Fruit fly (Drosophila melanogaster): Measurements from ENCODE around the gene pbl.
A peak's percentile ranks its signal among the peaks of the same experiment; 100 is the strongest.

Gene pbl

DNA sequence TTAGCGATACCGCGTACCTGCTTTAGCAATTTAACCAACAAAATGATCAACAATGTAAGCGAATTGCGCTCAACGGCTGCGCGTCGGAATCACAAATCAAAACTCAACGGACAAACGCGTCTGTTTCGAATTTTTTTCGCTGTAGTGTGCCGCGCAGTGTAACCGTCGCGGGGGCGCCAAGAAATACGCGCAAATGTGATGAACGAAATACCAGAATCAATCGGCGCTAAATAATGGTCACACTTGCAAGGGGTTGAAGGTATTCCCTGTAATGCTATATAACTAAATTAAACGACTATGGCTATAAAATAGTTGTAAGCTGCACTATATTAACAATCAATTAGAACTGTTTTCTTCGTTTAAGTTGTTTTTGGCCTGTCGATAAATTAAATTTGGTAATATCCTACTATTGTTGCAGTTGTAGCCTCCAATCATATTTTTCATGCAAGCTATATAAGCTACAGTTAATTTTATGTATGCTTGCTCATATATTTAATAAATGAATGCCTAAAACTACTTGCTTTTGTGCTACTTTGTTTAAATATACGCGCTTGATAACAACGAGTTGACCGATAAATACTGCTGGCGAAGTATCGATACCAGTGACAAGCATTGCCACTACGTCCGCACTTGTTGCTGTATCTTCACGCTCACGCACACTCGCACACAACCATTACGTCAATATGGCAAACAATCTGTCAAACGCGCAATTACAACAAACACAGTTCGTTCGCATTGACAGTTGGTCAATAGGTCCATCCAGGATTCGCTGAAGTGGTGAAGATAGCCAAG, at the start of gene pbl, which contains the start of gene CG8281:
Gene pbl, minus strand, starts transcription at position 190 of the 792 bp plus-strand sequence.
Gene CG8281, plus strand, starts transcription at position 699 of the 792 bp plus-strand sequence.
- TF ChIP-seq CTCF (optimal IDR thresholded peaks at IDR 0.05): peak in 1 of 2 experiments; percentile 4
- no peak for TF ChIP-seq CG8478 (optimal IDR thresholded peaks at IDR 0.05)

DNA sequence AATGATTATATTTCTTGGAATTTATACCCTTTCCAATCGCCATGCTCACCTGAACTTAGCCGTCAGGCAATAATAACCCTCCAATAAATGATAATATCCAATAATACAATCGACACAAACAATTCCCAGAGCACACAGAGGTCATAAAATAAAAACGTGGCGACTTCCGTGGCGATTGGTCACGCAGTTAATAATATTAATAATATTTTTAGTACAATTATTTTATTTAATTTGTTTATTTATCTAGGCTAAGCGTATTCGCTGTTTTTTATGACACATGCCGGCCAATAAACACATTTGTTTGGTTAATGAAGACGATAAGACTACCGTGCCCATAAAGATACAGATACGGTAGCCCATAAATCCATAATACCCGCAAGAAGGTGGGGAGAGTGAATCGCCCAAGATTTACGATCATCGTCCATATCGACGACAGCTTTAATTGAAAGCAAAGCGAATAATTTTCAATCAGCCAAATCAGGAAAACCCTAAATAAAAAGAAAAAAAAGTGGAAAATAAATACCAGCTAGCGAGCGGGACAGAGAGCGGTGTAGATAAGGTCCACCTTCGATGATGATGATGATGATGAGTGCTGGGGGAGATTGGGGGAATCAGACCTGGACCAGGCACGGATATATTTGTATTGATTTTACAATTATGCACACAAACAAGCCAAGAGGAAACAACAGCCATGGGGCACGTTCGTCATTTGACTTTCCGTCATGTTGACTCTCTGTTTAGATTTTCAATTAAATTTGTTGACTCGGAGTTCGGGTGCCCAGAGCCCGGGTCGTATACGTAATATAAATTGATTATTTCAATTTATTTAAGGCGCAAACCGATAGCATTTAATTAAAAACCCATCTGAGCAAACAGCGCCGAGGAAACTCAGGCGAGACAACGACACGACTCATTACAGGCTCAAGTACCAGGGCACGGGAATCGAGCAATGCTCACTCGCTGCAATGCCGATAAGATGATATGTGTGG, 49.2 kb upstream of the pbl start:
- TF ChIP-seq CG8478 (optimal IDR thresholded peaks at IDR 0.05) (no peak), CTCF (optimal IDR thresholded peaks at IDR 0.05) (no peak)

dm6 chr3L:7958590-7959180, 46.9 kb upstream of the pbl start:
- no peak for TF ChIP-seq CG8478 (optimal IDR thresholded peaks at IDR 0.05)
- no peak for TF ChIP-seq CTCF (optimal IDR thresholded peaks at IDR 0.05)

dm6 chr3L:7958083-7958482, 46.3 kb upstream of the pbl start:
- no peak for TF ChIP-seq CG8478 (optimal IDR thresholded peaks at IDR 0.05)
- TF ChIP-seq CTCF (optimal IDR thresholded peaks at IDR 0.05): no peak

dm6 chr3L:7956718-7957117, 45.0 kb upstream of the pbl start:
- no peak for TF ChIP-seq CG8478 (optimal IDR thresholded peaks at IDR 0.05)
- no peak for TF ChIP-seq CTCF (optimal IDR thresholded peaks at IDR 0.05)

DNA sequence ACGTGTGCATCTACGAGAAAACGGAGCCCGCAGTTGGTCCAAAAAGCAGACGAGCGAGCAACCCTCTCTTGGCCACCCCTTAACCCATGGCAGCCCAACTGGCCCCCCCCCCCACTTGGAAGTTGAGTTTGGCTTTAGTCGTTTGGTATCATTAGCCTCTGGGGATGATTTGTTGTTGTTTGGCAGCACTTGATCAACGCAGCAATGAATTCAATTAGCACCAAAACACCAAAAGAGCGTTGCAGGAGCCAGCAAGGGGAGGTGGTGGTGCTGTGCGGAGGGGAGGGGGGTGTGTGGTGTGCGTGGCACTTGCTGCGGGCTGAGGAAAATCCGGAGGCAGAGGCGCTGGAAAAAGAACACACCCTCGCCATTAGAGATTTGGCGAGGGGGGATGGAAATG, 43.2 kb upstream of the pbl start:
- TF ChIP-seq CTCF (optimal IDR thresholded peaks at IDR 0.05) (no peak), CG8478 (optimal IDR thresholded peaks at IDR 0.05) (no peak)

DNA sequence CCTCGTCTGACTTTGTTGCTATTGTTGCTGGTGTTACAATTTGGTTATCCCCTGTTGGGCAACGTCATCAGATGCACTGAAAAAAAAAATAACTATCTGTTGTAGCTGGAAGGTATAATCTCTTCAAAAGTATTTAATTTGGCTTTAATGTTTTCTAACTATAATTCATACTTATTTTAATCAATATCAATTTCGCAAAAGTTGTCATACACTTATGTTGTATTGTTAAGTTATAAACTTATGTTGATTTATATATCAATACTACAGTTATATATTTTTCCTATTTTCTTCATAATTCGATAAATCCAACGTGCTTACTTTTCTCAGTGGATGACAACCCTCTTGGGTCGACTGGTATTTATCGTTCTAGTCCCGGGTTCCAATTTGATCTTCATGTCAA, 42.0 kb upstream of the pbl start:
- TF ChIP-seq CTCF (optimal IDR thresholded peaks at IDR 0.05): no peak
- no peak for TF ChIP-seq CG8478 (optimal IDR thresholded peaks at IDR 0.05)

DNA sequence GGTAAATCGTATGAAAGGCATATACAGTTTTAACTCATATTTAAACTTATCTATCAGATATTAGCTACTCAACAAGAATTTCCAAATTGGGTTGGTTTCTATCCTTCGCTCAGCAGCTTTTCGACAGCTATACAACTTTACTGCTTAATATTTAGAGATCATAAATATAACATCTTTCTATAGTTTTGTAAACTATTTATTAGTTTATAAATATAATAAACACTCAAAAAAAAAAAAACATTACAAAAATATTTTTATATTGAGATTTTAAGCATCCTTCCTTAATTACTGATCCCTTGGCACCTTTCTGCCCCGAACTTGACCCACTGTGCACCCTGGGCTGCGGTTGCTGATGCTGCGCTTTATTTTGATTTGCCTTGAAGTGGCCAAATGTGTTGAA, 41.2 kb upstream of the pbl start:
- TF ChIP-seq CTCF (optimal IDR thresholded peaks at IDR 0.05) (no peak), CG8478 (optimal IDR thresholded peaks at IDR 0.05) (no peak)

DNA sequence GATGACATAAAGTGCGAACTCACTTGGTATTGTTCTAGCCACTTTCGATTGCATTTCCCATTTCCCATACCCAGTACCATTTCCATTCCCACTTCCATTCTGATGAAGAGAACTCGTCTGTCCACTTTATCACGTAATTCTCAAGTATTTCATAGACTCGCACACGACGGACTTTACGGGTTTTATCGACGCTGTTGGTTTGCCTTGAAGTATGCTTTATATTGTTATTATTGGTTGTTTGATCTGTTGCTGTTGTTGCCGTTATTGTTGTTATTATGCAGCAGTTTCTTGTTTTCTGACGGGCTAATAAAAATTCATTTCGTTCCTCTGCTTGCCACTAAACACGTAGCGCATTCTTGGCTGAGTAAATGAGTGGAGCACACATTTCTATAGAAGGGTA, 40.8 kb upstream of the pbl start:
- TF ChIP-seq CG8478 (optimal IDR thresholded peaks at IDR 0.05) (no peak), CTCF (optimal IDR thresholded peaks at IDR 0.05) (no peak)

DNA sequence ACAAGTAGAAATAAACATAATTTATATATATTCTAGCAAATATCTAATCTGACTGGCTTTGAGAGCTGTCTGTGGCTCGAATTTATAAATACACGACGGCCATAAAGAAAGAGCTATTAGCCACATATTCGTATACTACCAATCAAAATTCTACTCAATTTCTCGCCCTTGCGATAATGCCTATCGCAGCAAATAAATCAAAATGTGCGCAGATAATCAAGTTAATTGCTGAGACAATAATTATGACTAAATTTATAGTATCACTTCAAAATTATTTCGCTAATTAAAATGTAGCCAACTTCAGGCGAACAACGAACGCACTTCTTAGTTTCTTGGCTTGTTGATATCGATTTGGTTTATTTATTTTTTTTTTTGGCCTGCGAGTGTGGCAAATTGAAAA, 40.1 kb upstream of the pbl start:
- TF ChIP-seq CG8478 (optimal IDR thresholded peaks at IDR 0.05): no peak
- no peak for TF ChIP-seq CTCF (optimal IDR thresholded peaks at IDR 0.05)

DNA sequence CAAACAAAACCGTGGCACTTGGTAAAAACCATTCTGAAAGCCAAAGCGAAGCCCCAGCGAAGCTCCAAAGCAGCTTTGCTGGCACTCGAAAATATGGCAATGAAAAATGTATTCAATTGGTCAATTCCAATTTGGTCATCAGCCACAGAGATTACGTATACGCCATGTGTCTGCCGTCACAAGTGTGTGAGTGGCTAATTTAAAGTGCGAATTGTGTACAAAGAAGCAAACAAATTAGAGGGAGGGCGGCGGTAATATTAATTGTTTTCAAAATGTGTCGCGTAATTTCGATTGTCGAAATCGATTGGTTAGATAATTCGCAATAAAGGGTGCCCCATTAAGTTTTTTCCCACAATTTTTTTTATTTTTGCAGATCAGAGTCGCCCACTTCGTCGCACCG, 38.0 kb upstream of the pbl start:
- TF ChIP-seq CG8478 (optimal IDR thresholded peaks at IDR 0.05) (no peak), CTCF (optimal IDR thresholded peaks at IDR 0.05) (no peak)

dm6 chr3L:7947880-7948286, 36.1 kb upstream of the pbl start, which contains the start of gene exex:
TSS of gene exex (plus strand) at chr3L:7948186.
- TF ChIP-seq CG8478 (optimal IDR thresholded peaks at IDR 0.05) (no peak), CTCF (optimal IDR thresholded peaks at IDR 0.05) (peak in 1 of 2 experiments; percentile 1)

DNA sequence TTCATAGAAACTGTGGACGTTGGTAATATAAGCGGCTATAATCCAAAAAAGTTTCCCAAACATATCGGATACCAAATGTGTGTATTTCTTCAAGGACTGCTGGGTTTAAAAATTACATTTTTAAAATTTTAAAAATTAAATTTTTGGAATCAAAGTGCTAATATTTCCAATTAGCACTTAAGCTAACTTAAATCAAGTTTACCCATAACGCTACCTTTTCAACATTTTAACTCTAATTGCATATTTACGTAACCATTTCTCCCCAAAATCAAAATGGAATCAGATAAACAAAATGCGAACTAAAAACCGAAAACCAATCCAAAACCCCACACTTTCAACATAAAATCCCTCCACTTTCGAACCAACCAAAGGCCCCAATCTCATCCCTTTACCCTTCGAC, 34.5 kb upstream of the pbl start, which contains the start of gene CG43880:
Gene CG43880, minus strand, starts transcription at position 101 of the 400 bp plus-strand sequence.
- TF ChIP-seq CG8478 (optimal IDR thresholded peaks at IDR 0.05) (no peak), CTCF (optimal IDR thresholded peaks at IDR 0.05) (no peak)

DNA sequence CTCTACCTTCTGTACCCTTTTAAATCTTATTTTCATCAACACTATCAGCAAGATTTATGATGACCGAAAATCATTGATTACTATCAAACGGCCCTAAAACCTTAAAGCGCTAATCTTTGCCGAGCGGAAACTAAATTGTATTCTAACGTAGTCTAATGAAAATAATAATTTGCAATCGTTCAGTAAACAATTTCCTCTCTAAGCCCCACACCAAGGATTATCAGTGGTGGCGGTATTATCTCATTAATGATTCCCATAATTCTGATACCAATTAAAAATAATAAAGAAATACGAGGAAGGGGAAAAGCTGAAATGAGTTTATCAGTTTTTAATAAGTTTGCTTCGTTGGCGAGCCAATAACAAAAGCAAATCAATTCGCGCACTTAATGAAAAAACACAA, 32.2 kb upstream of the pbl start:
- TF ChIP-seq CG8478 (optimal IDR thresholded peaks at IDR 0.05) (no peak), CTCF (optimal IDR thresholded peaks at IDR 0.05) (no peak)

DNA sequence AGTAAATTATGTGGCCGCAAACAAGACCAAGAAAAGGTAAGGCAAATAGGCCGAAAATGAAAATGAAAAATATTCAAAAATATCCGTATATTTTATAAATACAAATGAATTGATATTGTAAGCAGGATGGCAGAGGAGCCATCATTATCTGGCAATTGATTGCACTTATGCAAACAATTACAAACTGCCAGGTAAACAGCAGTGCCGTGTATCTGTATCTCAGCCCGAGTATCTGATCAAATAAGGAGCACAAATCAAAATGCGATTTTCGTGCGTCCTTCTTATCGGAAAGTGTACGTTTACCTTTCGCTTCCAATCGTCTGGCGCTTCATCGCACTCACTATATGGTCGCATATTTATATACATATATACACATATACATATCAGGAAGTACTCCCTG, 31.3 kb upstream of the pbl start:
- TF ChIP-seq CG8478 (optimal IDR thresholded peaks at IDR 0.05) (no peak), CTCF (optimal IDR thresholded peaks at IDR 0.05) (no peak)

All from S2 (cell line).